Fruit fly (Drosophila melanogaster): ENCODE results near the gene CG10513.

- TF ChIP-seq h (optimal IDR thresholded peaks at IDR 0.05) (no peak), Myc (optimal IDR thresholded peaks at IDR 0.05) (no peak), insv (optimal IDR thresholded peaks at IDR 0.05) (no peak), Sin3A (optimal IDR thresholded peaks at IDR 0.05) (no peak)
These were observed 3.5 kb downstream of the CG10513 start, which contains the start of gene CG11878 for dm6 chr3R:25273537-25273936.
